Worm (Caenorhabditis elegans) whole organism, L3 larva: Measurements from ENCODE around the gene egl-46.

Experiments
- R02D3.7 ChIP-seq: fragments of 150-350 bp; optimal IDR thresholded peaks from 2 replicates; lab custom pipeline; 2014; ENCODE audit warnings: missing biosample characterization, missing genetic modification characterization
- ZK546.5 ChIP-seq: sonication (generic microtip); optimal IDR thresholded peaks from 2 replicates; lab custom pipeline; 2017; ENCODE audit warnings: missing biosample characterization, missing genetic modification characterization
- aly-2 ChIP-seq: fragments of 150-350 bp; optimal IDR thresholded peaks from 2 replicates; lab custom pipeline; 2014; ENCODE audit warnings: missing biosample characterization, missing genetic modification characterization
- ceh-16 ChIP-seq: sonication (generic microtip); optimal IDR thresholded peaks from 2 replicates; lab custom pipeline; 2017; ENCODE audit warnings: missing biosample characterization, missing genetic modification characterization
- ceh-28 ChIP-seq: fragments of 150-350 bp; optimal IDR thresholded peaks from 2 replicates; lab custom pipeline; 2014; ENCODE audit warnings: missing biosample characterization, missing genetic modification reagents, missing genetic modification characterization
- ceh-82 ChIP-seq: fragments of 150-350 bp; optimal IDR thresholded peaks from 2 replicates; lab custom pipeline; 2014; ENCODE audit warnings: missing biosample characterization, missing genetic modification characterization
- ceh-9 ChIP-seq: sonication (generic microtip); optimal IDR thresholded peaks from 2 replicates; lab custom pipeline; 2018; ENCODE audit warnings: missing biosample characterization, missing genetic modification characterization
- daf-12 ChIP-seq: fragments of 150-350 bp; optimal IDR thresholded peaks from 2 replicates; lab custom pipeline; 2014; ENCODE audit warnings: missing biosample characterization, missing genetic modification reagents, missing genetic modification characterization
- egl-27 ChIP-seq: sonication (generic microtip); optimal IDR thresholded peaks from 4 replicates; lab custom pipeline; 2017; ENCODE audit warnings: missing biosample characterization, missing genetic modification reagents, missing genetic modification characterization
- elt-1 ChIP-seq: fragments of 150-350 bp; optimal IDR thresholded peaks from 2 replicates; lab custom pipeline; 2014; ENCODE audit warnings: missing biosample characterization, missing genetic modification characterization
- elt-2 ChIP-seq: sonication (generic microtip); optimal IDR thresholded peaks from 2 replicates; lab custom pipeline; 2016; ENCODE audit warnings: missing genetic modification reagents, mild to moderate bottlenecking, missing genetic modification characterization, missing compliant biosample characterization
- elt-3 ChIP-seq, 3 experiments: fragments of 150-350 bp in 1 of 3; sonication (generic microtip) in 2 of 3; optimal IDR thresholded peaks; 2 replicates in 2 of 3; 4 replicates in 1 of 3; lab custom pipeline; 2014 to 2017; ENCODE audit warnings: missing biosample characterization in 3 of 3, missing genetic modification characterization in 3 of 3
- eor-1 ChIP-seq, 2 experiments: fragments of 150-350 bp; optimal IDR thresholded peaks; 2 replicates each; lab custom pipeline; 2014 to 2018; ENCODE audit warnings: missing biosample characterization in 2 of 2, missing genetic modification characterization in 2 of 2
- fkh-2 ChIP-seq: fragments of 150-350 bp; optimal IDR thresholded peaks from 2 replicates; lab custom pipeline; 2014; ENCODE audit warnings: missing biosample characterization, missing genetic modification reagents, missing genetic modification characterization
- jun-1 ChIP-seq: fragments of 150-350 bp; optimal IDR thresholded peaks from 2 replicates; lab custom pipeline; 2014; ENCODE audit warnings: missing biosample characterization, missing genetic modification reagents, missing genetic modification characterization
- lin-15B ChIP-seq: fragments of 150-350 bp; optimal IDR thresholded peaks from 2 replicates; lab custom pipeline; 2014; ENCODE audit warnings: missing biosample characterization, missing genetic modification characterization
- lin-39 ChIP-seq: fragments of 150-350 bp; optimal IDR thresholded peaks from 2 replicates; lab custom pipeline; 2018; ENCODE audit warnings: missing biosample characterization, missing genetic modification reagents, missing genetic modification characterization
- mdl-1 ChIP-seq: fragments of 150-350 bp; optimal IDR thresholded peaks from 2 replicates; lab custom pipeline; 2014; ENCODE audit warnings: missing biosample characterization, missing genetic modification characterization
- nfya-1 ChIP-seq: sonication (generic microtip); optimal IDR thresholded peaks from 2 replicates; lab custom pipeline; 2017; ENCODE audit warnings: missing genetic modification characterization, mild to moderate bottlenecking, missing compliant biosample characterization, antibody characterized with exemption, moderate library complexity; ENCODE audit not compliant: insufficient read depth
- nhr-12 ChIP-seq: fragments of 150-350 bp; optimal IDR thresholded peaks from 2 replicates; lab custom pipeline; 2014; ENCODE audit warnings: missing biosample characterization, missing genetic modification characterization
- nhr-23 ChIP-seq: fragments of 150-350 bp; optimal IDR thresholded peaks from 2 replicates; lab custom pipeline; 2014; ENCODE audit warnings: missing biosample characterization, missing genetic modification reagents, missing genetic modification characterization
- nhr-25 ChIP-seq: sonication (generic microtip); optimal IDR thresholded peaks from 2 replicates; lab custom pipeline; 2017; ENCODE audit warnings: missing biosample characterization, missing genetic modification characterization
- nhr-76 ChIP-seq: fragments of 150-350 bp; sonication (generic microtip); optimal IDR thresholded peaks from 5 replicates; lab custom pipeline; 2014; ENCODE audit warnings: missing biosample characterization, missing genetic modification characterization
- nhr-77 ChIP-seq: fragments of 150-350 bp; optimal IDR thresholded peaks from 2 replicates; lab custom pipeline; 2014; ENCODE audit warnings: missing biosample characterization, missing genetic modification characterization
- pha-4 ChIP-seq: fragments of 150-350 bp; optimal IDR thresholded peaks from 2 replicates; lab custom pipeline; 2014; ENCODE audit warnings: missing biosample characterization, missing genetic modification reagents, missing genetic modification characterization
- pqm-1 ChIP-seq: fragments of 150-350 bp; optimal IDR thresholded peaks from 2 replicates; lab custom pipeline; 2017; ENCODE audit warnings: missing biosample characterization, missing genetic modification characterization, inconsistent platforms
- sea-2 ChIP-seq: fragments of 150-350 bp; sonication (generic microtip); optimal IDR thresholded peaks from 4 replicates; lab custom pipeline; 2014; ENCODE audit warnings: missing biosample characterization, missing genetic modification reagents, missing genetic modification characterization
- skn-1 ChIP-seq: fragments of 150-350 bp; optimal IDR thresholded peaks from 2 replicates; lab custom pipeline; 2014; ENCODE audit warnings: missing biosample characterization, missing genetic modification characterization
- snpc-4 ChIP-seq: fragments of 150-350 bp; optimal IDR thresholded peaks from 2 replicates; lab custom pipeline; 2014; ENCODE audit warnings: missing biosample characterization, missing genetic modification characterization
- unc-39 ChIP-seq: sonication (generic microtip); optimal IDR thresholded peaks from 4 replicates; lab custom pipeline; 2017; ENCODE audit warnings: missing biosample characterization, missing genetic modification characterization
- unc-62 ChIP-seq: fragments of 150-350 bp; sonication (generic microtip); optimal IDR thresholded peaks from 4 replicates; lab custom pipeline; 2014; ENCODE audit warnings: missing biosample characterization, missing genetic modification reagents, missing genetic modification characterization
- zag-1 ChIP-seq: fragments of 150-350 bp; optimal IDR thresholded peaks from 2 replicates; lab custom pipeline; 2014; ENCODE audit warnings: missing biosample characterization, missing genetic modification characterization
- ztf-4 ChIP-seq: fragments of 150-350 bp; optimal IDR thresholded peaks from 2 replicates; lab custom pipeline; 2014; ENCODE audit warnings: missing biosample characterization, missing genetic modification characterization

Gene egl-46

DNA sequence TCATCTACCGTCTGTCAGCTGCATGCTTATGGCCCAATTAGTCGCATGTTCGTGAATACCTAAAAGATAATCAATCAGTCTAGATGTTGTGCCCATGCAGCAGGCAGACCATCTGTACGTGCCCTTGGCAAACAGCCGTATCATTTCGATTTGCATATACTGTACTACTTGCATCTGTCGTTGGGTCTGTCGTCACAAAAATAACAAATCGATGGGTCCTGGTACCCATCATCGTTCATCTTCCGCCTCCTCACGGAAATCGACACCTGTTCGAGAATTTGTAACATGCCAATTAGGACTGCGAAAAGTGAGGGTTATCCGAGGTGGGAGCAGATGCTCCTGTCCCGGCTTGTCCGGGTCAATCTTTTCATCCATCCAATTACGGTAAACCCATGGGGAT lies 1.9 kb upstream of the egl-46 start:
- TF ChIP-seq nhr-23 (tag; lab: Kevin White, UChicago) (no peak), ztf-4 (tag; lab: Kevin White, UChicago) (no peak), fkh-2 (no peak), mdl-1 (tag; lab: Kevin White, UChicago) (no peak), pha-4 (tag; lab: Kevin White, UChicago) (no peak), aly-2 (tag; lab: Kevin White, UChicago) (no peak)

DNA sequence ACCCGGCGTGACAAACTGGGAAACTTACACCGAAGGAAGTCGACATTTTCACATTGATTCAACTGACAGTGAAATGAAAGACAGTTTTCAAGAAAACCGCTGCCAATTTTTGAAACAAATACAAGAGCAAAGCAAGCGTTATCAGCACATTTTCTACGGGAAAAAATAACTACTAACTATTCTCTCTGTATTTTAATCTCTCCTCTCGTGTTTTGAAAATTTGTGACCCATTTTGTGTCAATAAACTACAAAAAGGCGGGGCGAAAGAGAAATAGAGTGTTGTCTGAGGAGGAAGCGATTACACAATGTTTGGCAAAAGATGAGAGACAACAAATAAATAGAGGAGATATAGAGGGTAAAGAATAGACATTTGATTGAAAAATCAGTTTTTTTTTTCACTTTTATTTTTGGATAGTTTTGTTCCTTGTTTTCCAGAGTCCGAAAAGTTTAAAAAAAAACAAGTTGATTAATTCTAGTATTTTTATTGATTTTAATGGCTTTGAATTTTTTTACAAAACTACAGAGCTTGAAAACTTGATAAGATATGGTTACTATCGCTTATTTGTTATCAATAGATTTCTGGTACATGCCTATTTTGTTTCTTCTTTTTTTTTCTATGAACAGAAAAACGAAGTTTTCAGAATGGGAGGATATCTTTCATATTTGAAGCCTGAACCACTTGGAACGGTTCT lies 5.1 kb downstream of the egl-46 start, which contains the start of gene cest-34:
Gene cest-34 (plus strand): TSS at position 642 of the 692 bp plus-strand sequence.
- peak; percentile 18 for TF ChIP-seq elt-2 (tag; lab: Kevin White, UChicago)
- TF ChIP-seq pha-4 (tag; lab: Kevin White, UChicago), result peak; percentile 87
- TF ChIP-seq unc-39, result no peak

DNA sequence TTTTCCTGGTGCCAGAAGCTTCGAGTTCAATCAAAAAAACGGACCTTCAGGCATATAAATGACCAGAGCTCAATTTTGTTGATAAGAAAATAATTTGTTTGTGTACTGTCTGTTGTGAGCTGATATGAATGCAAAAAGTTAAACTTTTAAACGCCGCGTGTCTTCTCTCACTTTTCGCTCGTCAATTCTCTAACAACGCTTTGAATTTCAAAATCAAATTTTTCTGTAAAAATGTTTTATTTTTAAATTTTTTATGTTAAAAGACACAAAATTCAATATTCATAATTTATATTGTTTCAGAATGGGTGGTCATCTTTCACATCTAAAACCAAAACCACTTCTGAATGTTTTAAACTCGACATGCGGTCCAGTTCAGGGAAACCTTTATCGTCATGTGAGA lies 7.4 kb downstream of the egl-46 start, which contains the start of gene cest-31:
Gene cest-31 (plus strand): TSS at position 301 of the 400 bp plus-strand sequence.
- TF ChIP-seq unc-39 (no peak), nhr-12 (tag; lab: Kevin White, UChicago) (no peak), aly-2 (tag; lab: Kevin White, UChicago) (no peak), ceh-28 (tag; lab: Kevin White, UChicago) (no peak), nhr-23 (tag; lab: Kevin White, UChicago) (no peak)
- TF ChIP-seq, all 47 proteins: peak for 0

DNA sequence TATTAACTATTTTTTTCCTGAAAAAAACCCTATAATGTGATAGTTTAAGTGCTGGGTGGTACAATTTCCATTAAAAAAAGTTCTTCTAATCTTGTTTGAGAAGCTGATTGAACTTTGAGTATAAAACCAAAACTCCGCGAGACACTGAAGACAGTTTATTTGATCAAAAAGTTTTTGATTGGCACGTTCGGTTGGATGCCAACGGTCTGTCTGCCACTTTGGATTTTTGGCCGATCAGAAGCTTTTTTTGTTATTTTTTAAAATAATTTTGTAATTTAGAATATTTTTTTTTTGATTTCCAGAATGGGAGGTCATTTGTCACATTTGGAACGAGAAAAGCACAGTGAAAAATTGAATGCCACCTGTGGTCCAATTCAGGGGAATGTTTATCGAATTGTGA lies 11.9 kb downstream of the egl-46 start, which contains the start of gene cest-28:
Gene cest-28 (plus strand): TSS at position 301 of the 400 bp plus-strand sequence.
- TF ChIP-seq jun-1 (tag; lab: Kevin White, UChicago) (no peak), ceh-16 (tag; lab: Kevin White, UChicago) (no peak), mdl-1 (tag; lab: Kevin White, UChicago) (no peak), sea-2 (GFP tag; lab: Kevin White, UChicago) (no peak), daf-12 (no peak), lin-15B (tag; lab: Kevin White, UChicago) (no peak), ZK546.5 (tag; lab: Kevin White, UChicago) (no peak), eor-1 (tag; optimal IDR thresholded peaks at IDR 0.05; lab: Kevin White, UChicago) (no peak), ceh-9 (tag; lab: Kevin White, UChicago) (no peak), elt-1 (tag; lab: Kevin White, UChicago) (no peak), R02D3.7 (tag; lab: Kevin White, UChicago) (no peak), nhr-25 (no peak), lin-39 (no peak), skn-1 (tag; lab: Kevin White, UChicago) (no peak)

DNA sequence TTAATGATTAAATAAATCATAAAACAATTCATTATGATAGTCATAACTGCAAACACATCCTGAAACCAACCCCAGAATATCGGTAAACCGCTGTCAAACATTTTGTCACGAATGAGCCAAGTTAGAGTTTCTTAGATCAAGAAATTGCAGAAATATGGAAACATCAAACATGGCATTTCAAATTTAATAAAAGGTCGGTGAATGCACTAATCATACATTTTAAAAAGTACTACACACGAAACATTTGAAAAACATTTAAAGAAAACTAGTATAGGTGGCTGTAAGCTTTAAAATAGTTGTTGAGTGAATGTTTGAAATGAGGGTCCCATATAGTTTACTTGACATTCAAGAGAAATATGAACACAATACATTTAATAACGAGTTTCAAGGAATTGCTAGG lies 12.6 kb downstream of the egl-46 start, which contains the start of gene str-180:
Gene str-180 (minus strand): TSS at position 101 of the 400 bp plus-strand sequence.
- TF ChIP-seq pqm-1 (tag; lab: Kevin White, UChicago), result no peak
- TF ChIP-seq elt-2 (tag; lab: Kevin White, UChicago), result no peak
- no peak for TF ChIP-seq lin-39
- TF ChIP-seq nhr-77 (tag; lab: Kevin White, UChicago), result no peak
- TF ChIP-seq sea-2 (GFP tag; lab: Kevin White, UChicago), result no peak
- no peak for TF ChIP-seq ceh-9 (tag; lab: Kevin White, UChicago)
- no peak for TF ChIP-seq elt-3 (tag; optimal IDR thresholded peaks at IDR 0.05; lab: Kevin White, UChicago)
- TF ChIP-seq egl-27, result no peak
- no peak for TF ChIP-seq zag-1
- no peak for TF ChIP-seq nfya-1 (tag; lab: Kevin White, UChicago)
- no peak for TF ChIP-seq snpc-4 (tag; lab: Kevin White, UChicago)
- TF ChIP-seq nhr-76 (tag; lab: Kevin White, UChicago), result no peak
- no peak for TF ChIP-seq unc-62 (GFP tag; lab: Kevin White, UChicago)
- TF ChIP-seq ceh-82 (tag; lab: Kevin White, UChicago), result no peak
- no peak for TF ChIP-seq ceh-28 (tag; lab: Kevin White, UChicago)
- TF ChIP-seq ztf-4 (tag; lab: Kevin White, UChicago), result no peak
- TF ChIP-seq nhr-25, result no peak
- TF ChIP-seq, all 47 proteins: peak for 0
